Fruit fly (Drosophila melanogaster) whole organism, embryonic: ENCODE results near the gene ATPsynO.

Experiments used
- Atf-2 ChIP-seq: fragments of 200-800 bp; sonication (Bioruptor generic); optimal IDR thresholded peaks from 2 replicates; lab custom pipeline; 2016; ENCODE audit warnings: missing biosample characterization, missing genetic modification characterization
- CG10209 ChIP-seq: fragments of 200-800 bp; sonication (Bioruptor generic); optimal IDR thresholded peaks from 3 replicates; lab custom pipeline; 2017; ENCODE audit warnings: missing biosample characterization, mild to moderate bottlenecking, missing genetic modification characterization, missing genetic modification reagents
- CG10366 ChIP-seq: fragments of 200-800 bp; sonication (Bioruptor generic); IDR thresholded peaks from 2 replicates; pipeline ENCODE4 v1.3.6; 2022; ENCODE audit warnings: missing biosample characterization, missing genetic modification characterization
- CG10431 ChIP-seq: fragments of 200-800 bp; sonication (Bioruptor generic); optimal IDR thresholded peaks from 3 replicates; lab custom pipeline; 2018; ENCODE audit warnings: missing biosample characterization, mild to moderate bottlenecking, missing genetic modification characterization
- CG10959 ChIP-seq: fragments of 200-800 bp; sonication (Bioruptor generic); IDR thresholded peaks from 2 replicates; pipeline ENCODE4 v1.3.6; 2022; ENCODE audit warnings: missing biosample characterization, missing genetic modification characterization
- CG12219 ChIP-seq: fragments of 200-800 bp; sonication (Bioruptor generic); optimal IDR thresholded peaks from 3 replicates; lab custom pipeline; 2018; ENCODE audit warnings: missing biosample characterization, mild to moderate bottlenecking, missing genetic modification characterization
- CG1233 ChIP-seq: fragments of 200-800 bp; sonication (Bioruptor generic); optimal IDR thresholded peaks from 4 replicates; lab custom pipeline; 2018; ENCODE audit warnings: missing biosample characterization, mild to moderate bottlenecking, missing genetic modification characterization
- CG12744 ChIP-seq: fragments of 200-800 bp; sonication (Bioruptor generic); optimal IDR thresholded peaks from 2 replicates; lab custom pipeline; 2016; ENCODE audit warnings: missing biosample characterization, missing genetic modification characterization
- CG12769 ChIP-seq: fragments of 200-800 bp; sonication (Bioruptor generic); optimal IDR thresholded peaks from 2 replicates; lab custom pipeline; 2019; ENCODE audit warnings: missing biosample characterization, mild to moderate bottlenecking, missing genetic modification characterization, moderate library complexity
- CG1529 ChIP-seq: fragments of 200-800 bp; sonication (Bioruptor generic); optimal IDR thresholded peaks from 3 replicates; lab custom pipeline; 2018; ENCODE audit warnings: missing biosample characterization, missing genetic modification characterization
- CG17186 ChIP-seq: fragments of 200-800 bp; sonication (Bioruptor generic); optimal IDR thresholded peaks from 3 replicates; lab custom pipeline; 2017; ENCODE audit warnings: missing biosample characterization, missing genetic modification reagents, missing genetic modification characterization
- CG1832 ChIP-seq: fragments of 200-800 bp; sonication (Bioruptor generic); optimal IDR thresholded peaks from 2 replicates; lab custom pipeline; 2017; ENCODE audit warnings: missing biosample characterization, mild to moderate bottlenecking, missing genetic modification characterization, inconsistent platforms
- CG2116 ChIP-seq: fragments of 200-800 bp; sonication (Bioruptor generic); optimal IDR thresholded peaks from 3 replicates; lab custom pipeline; 2018; ENCODE audit warnings: missing biosample characterization, mild to moderate bottlenecking, missing genetic modification characterization
- CG2889 ChIP-seq: fragments of 200-800 bp; sonication (Bioruptor generic); IDR thresholded peaks from 3 replicates; pipeline ENCODE4 v1.3.6; 2022; ENCODE audit warnings: missing biosample characterization, missing genetic modification characterization
- CG31365 ChIP-seq: fragments of 200-800 bp; sonication (Bioruptor generic); optimal IDR thresholded peaks from 2 replicates; lab custom pipeline; 2018; ENCODE audit warnings: missing biosample characterization, mild to moderate bottlenecking, missing genetic modification characterization
- CG31441 ChIP-seq: fragments of 200-800 bp; sonication (Bioruptor generic); IDR thresholded peaks from 2 replicates; pipeline ENCODE4 v1.3.6; 2022; ENCODE audit warnings: missing biosample characterization, missing genetic modification characterization
- CG4617 ChIP-seq: fragments of 200-800 bp; sonication (Bioruptor generic); optimal IDR thresholded peaks from 3 replicates; lab custom pipeline; 2016; ENCODE audit warnings: missing biosample characterization, missing genetic modification characterization, borderline replicate concordance
- CG5953 ChIP-seq: fragments of 200-800 bp; sonication (Bioruptor generic); IDR thresholded peaks from 2 replicates; pipeline ENCODE4 v1.3.6; 2022; ENCODE audit warnings: missing biosample characterization, missing genetic modification characterization
- CG6272 ChIP-seq: fragments of 200-800 bp; sonication (Bioruptor generic); IDR thresholded peaks from 2 replicates; pipeline ENCODE4 v1.3.6; 2022; ENCODE audit warnings: missing biosample characterization, missing genetic modification characterization
- CG7786 ChIP-seq: fragments of 200-800 bp; sonication (Bioruptor generic); optimal IDR thresholded peaks from 2 replicates; lab custom pipeline; 2016; ENCODE audit warnings: missing biosample characterization, missing genetic modification characterization
- CG7928 ChIP-seq: fragments of 200-800 bp; sonication (Bioruptor generic); optimal IDR thresholded peaks from 2 replicates; lab custom pipeline; 2017; ENCODE audit warnings: missing biosample characterization, mild to moderate bottlenecking, missing genetic modification characterization
- CG8924 ChIP-seq: fragments of 200-800 bp; optimal IDR thresholded peaks from 3 replicates; lab custom pipeline; 2019; ENCODE audit warnings: missing biosample characterization, mild to moderate bottlenecking, missing genetic modification characterization, moderate library complexity
- CG9609 ChIP-seq: fragments of 200-800 bp; sonication (Bioruptor generic); optimal IDR thresholded peaks from 3 replicates; lab custom pipeline; 2016; ENCODE audit warnings: missing biosample characterization, missing genetic modification characterization
- Deaf1 ChIP-seq: fragments of 200-800 bp; optimal IDR thresholded peaks from 3 replicates; lab custom pipeline; 2019; ENCODE audit warnings: missing biosample characterization, mild to moderate bottlenecking, missing genetic modification characterization, moderate library complexity
- Fer1 ChIP-seq: fragments of 200-800 bp; sonication (Bioruptor generic); optimal IDR thresholded peaks from 2 replicates; lab custom pipeline; 2017; ENCODE audit warnings: missing biosample characterization, mild to moderate bottlenecking, missing genetic modification characterization
- H15 ChIP-seq: fragments of 200-800 bp; sonication (Bioruptor generic); IDR thresholded peaks from 3 replicates; pipeline ENCODE4 v1.3.6; 2022; ENCODE audit warnings: missing biosample characterization, missing genetic modification characterization
- HmgZ ChIP-seq: fragments of 200-800 bp; sonication (Bioruptor generic); optimal IDR thresholded peaks from 2 replicates; lab custom pipeline; 2018; ENCODE audit warnings: missing biosample characterization, mild to moderate bottlenecking, missing genetic modification characterization
- Hr3 ChIP-seq: fragments of 200-800 bp; sonication (Bioruptor generic); optimal IDR thresholded peaks from 3 replicates; lab custom pipeline; 2016; ENCODE audit warnings: missing biosample characterization, missing genetic modification characterization
- Hr78 ChIP-seq, 2 experiments: fragments of 200-800 bp in 1 of 2; fragments of >200 bp in 1 of 2; sonication (Bioruptor generic) in 1 of 2; optimal IDR thresholded peaks; 2 replicates each; lab custom pipeline; 2017 to 2019; ENCODE audit warnings: missing biosample characterization in 2 of 2, missing genetic modification characterization in 2 of 2, mild to moderate bottlenecking in 1 of 2, moderate library complexity in 1 of 2
- Jarid2 ChIP-seq: fragments of 200-800 bp; sonication (Bioruptor generic); optimal IDR thresholded peaks from 3 replicates; lab custom pipeline; 2017; ENCODE audit warnings: mild to moderate bottlenecking, missing biosample characterization, missing genetic modification reagents, missing genetic modification characterization
- Nf-YC ChIP-seq: fragments of 200-800 bp; optimal IDR thresholded peaks from 3 replicates; lab custom pipeline; 2019; ENCODE audit warnings: missing biosample characterization, mild to moderate bottlenecking, missing genetic modification characterization, moderate library complexity
- Trl ChIP-seq, 3 experiments: fragments of >200 bp in 2 of 3; fragments of 200-800 bp in 1 of 3; sonication (Bioruptor generic) in 1 of 3; optimal IDR thresholded peaks; 2 replicates in 1 of 3; 3 replicates in 2 of 3; lab custom pipeline; 2016 to 2017; ENCODE audit warnings: missing biosample characterization in 1 of 3, missing genetic modification characterization in 1 of 3
- abd-A ChIP-seq: fragments of 200-800 bp; sonication (Bioruptor generic); optimal IDR thresholded peaks from 3 replicates; lab custom pipeline; 2019; ENCODE audit warnings: missing biosample characterization, mild to moderate bottlenecking, missing genetic modification characterization, moderate library complexity
- ap ChIP-seq: fragments of 200-800 bp; sonication (Bioruptor generic); IDR thresholded peaks from 2 replicates; pipeline ENCODE4 v1.3.6; 2022; ENCODE audit warnings: missing biosample characterization, missing genetic modification characterization
- bcd ChIP-seq: fragments of 200-800 bp; sonication (Bioruptor generic); optimal IDR thresholded peaks from 2 replicates; lab custom pipeline; 2017; ENCODE audit warnings: missing biosample characterization, mild to moderate bottlenecking, missing genetic modification characterization
- crol ChIP-seq: fragments of 200-800 bp; sonication (Bioruptor generic); IDR thresholded peaks from 2 replicates; pipeline ENCODE4 v1.3.6; 2022; ENCODE audit warnings: missing biosample characterization, missing genetic modification characterization
- crp ChIP-seq, 2 experiments: fragments of 200-800 bp; sonication (Bioruptor generic); optimal IDR thresholded peaks; 2 replicates in 1 of 2; 3 replicates in 1 of 2; lab custom pipeline; 2017; ENCODE audit warnings: missing biosample characterization in 2 of 2, missing genetic modification characterization in 2 of 2, mild to moderate bottlenecking in 1 of 2, moderate library complexity in 1 of 2
- pum ChIP-seq: fragments of 200-800 bp; sonication (Bioruptor generic); optimal IDR thresholded peaks from 2 replicates; lab custom pipeline; 2016; ENCODE audit warnings: missing biosample characterization, missing genetic modification characterization
- sc ChIP-seq, 3 experiments: fragments of >200 bp in 2 of 3; fragments of 200-800 bp in 1 of 3; sonication (Bioruptor generic) in 1 of 3; optimal IDR thresholded peaks; 2 replicates in 2 of 3; 3 replicates in 1 of 3; lab custom pipeline; 2017; ENCODE audit warnings: mild to moderate bottlenecking in 1 of 3, missing biosample characterization in 1 of 3, missing genetic modification characterization in 1 of 3, missing genetic modification reagents in 1 of 3
- sima ChIP-seq: fragments of 200-800 bp; sonication (Bioruptor generic); optimal IDR thresholded peaks from 2 replicates; lab custom pipeline; 2016; ENCODE audit warnings: missing biosample characterization, missing genetic modification characterization
- sob ChIP-seq: fragments of 200-800 bp; sonication (Bioruptor generic); IDR thresholded peaks from 2 replicates; pipeline ENCODE4 v1.3.6; 2022; ENCODE audit warnings: missing biosample characterization, missing genetic modification characterization
- sqz ChIP-seq: fragments of 200-800 bp; sonication (Bioruptor generic); optimal IDR thresholded peaks from 3 replicates; lab custom pipeline; 2018; ENCODE audit warnings: missing biosample characterization, mild to moderate bottlenecking, missing genetic modification characterization
- unc-4 ChIP-seq: fragments of 200-800 bp; sonication (Bioruptor generic); IDR thresholded peaks from 2 replicates; pipeline ENCODE4 v1.3.6; 2022; ENCODE audit warnings: missing biosample characterization, missing genetic modification characterization; ENCODE audit not compliant: partially characterized antibody
- vnd ChIP-seq: fragments of 200-800 bp; sonication (Bioruptor generic); IDR thresholded peaks from 3 replicates; pipeline ENCODE4 v1.3.6; 2022; ENCODE audit warnings: missing biosample characterization, missing genetic modification characterization; ENCODE audit not compliant: partially characterized antibody
- vvl ChIP-seq: fragments of 200-800 bp; sonication (Bioruptor generic); IDR thresholded peaks from 2 replicates; pipeline ENCODE4 v1.3.6; 2022; ENCODE audit warnings: missing biosample characterization, missing genetic modification characterization
- zen2 ChIP-seq: fragments of 200-800 bp; sonication (Bioruptor generic); IDR thresholded peaks from 3 replicates; pipeline ENCODE4 v1.3.6; 2022; ENCODE audit warnings: missing biosample characterization, missing genetic modification characterization; ENCODE audit not compliant: partially characterized antibody

The ATPsynO gene

dm6 chr3R:15242186-15243045, 23.0 kb upstream of the ATPsynO start, which contains the start of the genes tefu and Hsc70-4 (continued):
- no peak for TF ChIP-seq CG1529 (GFP tag; lab: Kevin White, UChicago)
- TF ChIP-seq CG12769 (tag; lab: Kevin White, UChicago) = no peak
- peak; percentile 4 for TF ChIP-seq CG31365 (tag; lab: Kevin White, UChicago)
- peak; percentile 63; the same call in 1 of the 3 replicates for TF ChIP-seq CG2889
- TF ChIP-seq Atf-2 (GFP tag; lab: Kevin White, UChicago) = peak; percentile 63
- TF ChIP-seq CG12744 (GFP tag; lab: Kevin White, UChicago) = peak; percentile 13
- TF ChIP-seq CG7786 (GFP tag; lab: Kevin White, UChicago) = peak; percentile 60
- peak; percentile 26; the same call in 1 of the 2 replicates for TF ChIP-seq unc-4 (GFP tag; lab: Robert Waterston, UW)
- TF ChIP-seq crp (GFP tag; optimal IDR thresholded peaks at IDR 0.05; lab: Kevin White, UChicago) = peak in 1 of 2 experiments; percentile 48
- TF ChIP-seq CG10431 (GFP tag; lab: Kevin White, UChicago) = no peak
- peak; percentile 85 for TF ChIP-seq bcd (GFP tag; lab: Kevin White, UChicago)
- TF ChIP-seq sob = peak; percentile 77
- TF ChIP-seq CG10959 (GFP tag; lab: Robert Waterston, UW) = peak; percentile 30; the same call in 1 of the 2 replicates
- TF ChIP-seq sima = peak; percentile 12
- TF ChIP-seq sc (optimal IDR thresholded peaks at IDR 0.05; lab: Kevin White, UChicago) = no peak
- TF ChIP-seq sc (GFP tag; optimal IDR thresholded peaks at IDR 0.05; lab: Kevin White, UChicago) = peak; percentile 2
- TF ChIP-seq CG2116 (GFP tag; lab: Kevin White, UChicago) = peak; percentile 97
- peak; percentile 8 for TF ChIP-seq CG12219 (GFP tag; lab: Kevin White, UChicago)
- TF ChIP-seq Jarid2 (GFP tag; lab: Kevin White, UChicago) = no peak
- TF ChIP-seq vnd (GFP tag; lab: Robert Waterston, UW) = no peak
- peak; percentile 61 for TF ChIP-seq CG1233
- peak; percentile 72; the same call in 1 of the 2 replicates for TF ChIP-seq CG6272 (GFP tag; lab: Robert Waterston, UW)
- TF ChIP-seq CG8924 (tag; lab: Kevin White, UChicago) = peak; percentile 46
- no peak for TF ChIP-seq crol (GFP tag; lab: Robert Waterston, UW)
- TF ChIP-seq Fer1 (GFP tag; lab: Kevin White, UChicago) = peak; percentile 22
- TF ChIP-seq abd-A (tag; lab: Kevin White, UChicago) = no peak
- TF ChIP-seq HmgZ = peak; percentile 64
- 0 out of 2 replicates have a peak, but pooled peaks have one; percentile 34 for TF ChIP-seq CG5953
- no peak for TF ChIP-seq Deaf1
- no peak for TF ChIP-seq Trl (optimal IDR thresholded peaks at IDR 0.05; lab: Kevin White, UChicago)
- TF ChIP-seq Trl (GFP tag; optimal IDR thresholded peaks at IDR 0.05; lab: Kevin White, UChicago) = peak; percentile 47
- peak; percentile 30 for TF ChIP-seq Nf-YC
- peak; percentile 12 for TF ChIP-seq CG31441 (GFP tag; lab: Robert Waterston, UW)
- peak; percentile 73 for TF ChIP-seq CG9609 (GFP tag; lab: Kevin White, UChicago)
- TF ChIP-seq zen2 = no peak
- TF ChIP-seq Hr3 (GFP tag; lab: Kevin White, UChicago) = peak; percentile 81
- TF ChIP-seq pum (GFP tag; lab: Kevin White, UChicago) = peak; percentile 69
- peak; percentile 95 for TF ChIP-seq sqz (GFP tag; lab: Kevin White, UChicago)
- peak; percentile 72; the same call in 2 of the 3 replicates for TF ChIP-seq H15 (GFP tag; lab: Robert Waterston, UW)
- TF ChIP-seq CG4617 (GFP tag; lab: Kevin White, UChicago) = peak; percentile 38
- peak in 1 of 2 experiments; percentile 77 for TF ChIP-seq Hr78 (GFP tag; optimal IDR thresholded peaks at IDR 0.05; lab: Kevin White, UChicago)
- peak; percentile 89 for TF ChIP-seq CG17186
- no peak for TF ChIP-seq CG1832 (GFP tag; lab: Kevin White, UChicago)
- TF ChIP-seq ap (GFP tag; lab: Robert Waterston, UW) = peak; percentile 65; the same call in 1 of the 2 replicates
- TF ChIP-seq CG10209 = peak; percentile 69
- TF ChIP-seq CG10366 (GFP tag; lab: Robert Waterston, UW) = peak; percentile 74
- peak; percentile 75 for TF ChIP-seq CG7928 (GFP tag; lab: Kevin White, UChicago)
- TF ChIP-seq vvl (GFP tag; lab: Robert Waterston, UW) = peak; percentile 80
